Worm (Caenorhabditis elegans) whole organism, L4 larva: ENCODE results near the gene aqp-2.

Experiments
- D1046.2 ChIP-seq: fragments of 200-800 bp; sonication (Bioruptor generic); IDR thresholded peaks from 2 replicates; pipeline ENCODE4 v1.3.6; 2022; ENCODE audit warnings: missing genetic modification characterization, missing compliant biosample characterization
- F26F4.8 ChIP-seq: fragments of 200-800 bp; sonication (Bioruptor generic); conservative IDR thresholded peaks from 2 replicates; pipeline ENCODE4 v1.3.6; 2022; ENCODE audit warnings: missing genetic modification characterization, missing compliant biosample characterization
- F44E2.7 ChIP-seq: fragments of 200-800 bp; sonication (Bioruptor generic); IDR thresholded peaks from 2 replicates; pipeline ENCODE4 v2.1.2; 2022; ENCODE audit warnings: missing genetic modification characterization, missing compliant biosample characterization
- R02D3.7 ChIP-seq: fragments of 150-350 bp; sonication (generic microtip); optimal IDR thresholded peaks from 3 replicates; lab custom pipeline; 2014; ENCODE audit warnings: missing biosample characterization, missing genetic modification characterization
- T20F7.1 ChIP-seq: fragments of 200-800 bp; sonication (Bioruptor generic); optimal IDR thresholded peaks from 2 replicates; lab custom pipeline; 2018; ENCODE audit warnings: mild to moderate bottlenecking, missing genetic modification characterization, missing compliant biosample characterization
- Y105C5A.15 ChIP-seq: fragments of 200-800 bp; sonication (Bioruptor generic); IDR thresholded peaks from 2 replicates; pipeline ENCODE4 v1.3.6; 2022; ENCODE audit warnings: missing genetic modification characterization, missing compliant biosample characterization
- Y48G9A.11 ChIP-seq: fragments of 200-800 bp; sonication (Bioruptor generic); IDR thresholded peaks from 2 replicates; pipeline ENCODE4 v1.3.6; 2022; ENCODE audit warnings: missing genetic modification reagents, missing genetic modification characterization, missing compliant biosample characterization
- Y5F2A.4 ChIP-seq: fragments of 200-800 bp; sonication (Bioruptor generic); optimal IDR thresholded peaks from 2 replicates; lab custom pipeline; 2018; ENCODE audit warnings: mild to moderate bottlenecking, missing genetic modification characterization, missing compliant biosample characterization
- ZK337.2 ChIP-seq: fragments of 200-800 bp; sonication (Bioruptor generic); IDR thresholded peaks from 2 replicates; pipeline ENCODE4 v1.3.6; 2022; ENCODE audit warnings: missing genetic modification reagents, missing genetic modification characterization, missing compliant biosample characterization
- ZK546.5 ChIP-seq, 2 experiments: sonication (generic microtip); optimal IDR thresholded peaks; 2 replicates each; lab custom pipeline; 2017; ENCODE audit warnings: missing biosample characterization in 2 of 2, missing genetic modification characterization in 2 of 2
- aha-1 ChIP-seq: fragments of 150-350 bp; peaks from one replicate; lab custom pipeline; 2014; ENCODE audit warnings: missing biosample characterization, missing genetic modification characterization
- ama-1 ChIP-seq: fragments of 150-350 bp; optimal IDR thresholded peaks from 2 replicates; lab custom pipeline; 2014; ENCODE audit warnings: inconsistent platforms, mixed read lengths
- arid-1 ChIP-seq: fragments of 200-800 bp; sonication (Bioruptor generic); conservative IDR thresholded peaks from 2 replicates; pipeline ENCODE4 v1.3.6; 2022; ENCODE audit warnings: missing genetic modification reagents, missing genetic modification characterization, missing compliant biosample characterization
- ces-1 ChIP-seq: fragments of 150-350 bp; sonication (generic microtip); optimal IDR thresholded peaks from 4 replicates; lab custom pipeline; 2014; ENCODE audit warnings: missing biosample characterization, missing genetic modification reagents, missing genetic modification characterization
- cey-2 ChIP-seq: sonication (generic microtip); optimal IDR thresholded peaks from 3 replicates; lab custom pipeline; 2017; ENCODE audit warnings: missing genetic modification characterization, mild to moderate bottlenecking, missing compliant biosample characterization, antibody characterized with exemption, borderline replicate concordance; ENCODE audit not compliant: insufficient read depth
- ctbp-1 ChIP-seq: fragments of 200-800 bp; sonication (Bioruptor generic); IDR thresholded peaks from 2 replicates; pipeline ENCODE4 v1.3.6; 2022; ENCODE audit warnings: missing genetic modification reagents, missing genetic modification characterization, missing compliant biosample characterization
- daf-12 ChIP-seq: fragments of 150-350 bp; optimal IDR thresholded peaks from 2 replicates; lab custom pipeline; 2014; ENCODE audit warnings: missing biosample characterization, missing genetic modification reagents, missing genetic modification characterization
- daf-16 ChIP-seq, 3 experiments: sonication (generic microtip); optimal IDR thresholded peaks; 2 replicates each; lab custom pipeline; 2016 to 2017; ENCODE audit warnings: missing genetic modification characterization in 3 of 3, missing genetic modification reagents in 3 of 3, mild to moderate bottlenecking in 2 of 3, missing compliant biosample characterization in 2 of 3, missing biosample characterization in 1 of 3, moderate library complexity in 1 of 3
- dmd-6 ChIP-seq: fragments of 200-800 bp; sonication (Bioruptor generic); IDR thresholded peaks from 2 replicates; pipeline ENCODE4 v1.3.6; 2022; ENCODE audit warnings: missing genetic modification reagents, missing genetic modification characterization, missing compliant biosample characterization
- dmd-8 ChIP-seq: fragments of 200-800 bp; sonication (Bioruptor generic); IDR thresholded peaks from 2 replicates; pipeline ENCODE4 v1.3.6; 2022; ENCODE audit warnings: missing genetic modification characterization, missing compliant biosample characterization
- dpl-1 ChIP-seq: fragments of 150-350 bp; optimal IDR thresholded peaks from 2 replicates; lab custom pipeline; 2014; ENCODE audit warnings: missing biosample characterization, missing genetic modification reagents, missing genetic modification characterization
- dve-1 ChIP-seq: sonication (generic microtip); optimal IDR thresholded peaks from 2 replicates; lab custom pipeline; 2017; ENCODE audit warnings: antibody characterized with exemption, mild to moderate bottlenecking, missing genetic modification characterization, missing compliant biosample characterization; ENCODE audit not compliant: insufficient read depth
- egl-27 ChIP-seq: sonication (generic microtip); optimal IDR thresholded peaks from 3 replicates; lab custom pipeline; 2017; ENCODE audit warnings: missing biosample characterization, missing genetic modification reagents, missing genetic modification characterization
- egl-43 ChIP-seq: fragments of 200-800 bp; sonication (Bioruptor generic); IDR thresholded peaks from 2 replicates; pipeline ENCODE4 v1.3.6; 2022; ENCODE audit warnings: missing genetic modification reagents, missing genetic modification characterization, missing compliant biosample characterization
- fkh-10 ChIP-seq: fragments of 150-350 bp; optimal IDR thresholded peaks from 2 replicates; lab custom pipeline; 2014; ENCODE audit warnings: missing biosample characterization, missing genetic modification reagents, missing genetic modification characterization
- fos-1 ChIP-seq: fragments of 150-350 bp; optimal IDR thresholded peaks from 2 replicates; lab custom pipeline; 2014; ENCODE audit warnings: missing biosample characterization, missing genetic modification characterization
- hmg-1.1 ChIP-seq: fragments of 200-800 bp; sonication (Bioruptor generic); IDR thresholded peaks from 2 replicates; pipeline ENCODE4 v1.3.6; 2022; ENCODE audit warnings: missing genetic modification reagents, missing genetic modification characterization, missing compliant biosample characterization
- jun-1 ChIP-seq: fragments of 150-350 bp; optimal IDR thresholded peaks from 2 replicates; lab custom pipeline; 2014; ENCODE audit warnings: missing biosample characterization, missing genetic modification reagents, missing genetic modification characterization
- lin-13 ChIP-seq: fragments of 150-350 bp; optimal IDR thresholded peaks from 2 replicates; lab custom pipeline; 2014; ENCODE audit warnings: missing biosample characterization, missing genetic modification reagents, missing genetic modification characterization
- lin-15B ChIP-seq: fragments of 150-350 bp; sonication (generic microtip); optimal IDR thresholded peaks from 3 replicates; lab custom pipeline; 2014; ENCODE audit warnings: missing biosample characterization, missing genetic modification characterization
- lin-29 ChIP-seq: fragments of 200-800 bp; sonication (Bioruptor generic); IDR thresholded peaks from 2 replicates; pipeline ENCODE4 v1.3.6; 2022; ENCODE audit warnings: missing genetic modification reagents, missing genetic modification characterization, missing compliant biosample characterization
- lir-3 ChIP-seq: sonication (generic microtip); optimal IDR thresholded peaks from 2 replicates; lab custom pipeline; 2016; ENCODE audit warnings: mild to moderate bottlenecking, missing genetic modification characterization, missing compliant biosample characterization
- lsy-2 ChIP-seq, 2 experiments: fragments of 150-350 bp in 1 of 2; sonication (generic microtip) in 1 of 2; optimal IDR thresholded peaks; 2 replicates each; lab custom pipeline; 2014 to 2017; ENCODE audit warnings: missing biosample characterization in 2 of 2, missing genetic modification characterization in 2 of 2
- madf-9 ChIP-seq: fragments of 200-800 bp; sonication (Bioruptor generic); conservative IDR thresholded peaks from 2 replicates; pipeline ENCODE4 v1.3.6; 2022; ENCODE audit warnings: missing genetic modification reagents, missing genetic modification characterization, missing compliant biosample characterization
- mdt-29 ChIP-seq: fragments of 200-800 bp; sonication (Bioruptor generic); IDR thresholded peaks from 2 replicates; pipeline ENCODE4 v1.3.6; 2022; ENCODE audit warnings: missing genetic modification reagents, missing genetic modification characterization, missing compliant biosample characterization
- mep-1 ChIP-seq: fragments of 150-350 bp; sonication (generic microtip); optimal IDR thresholded peaks from 3 replicates; lab custom pipeline; 2014; ENCODE audit warnings: missing biosample characterization, missing genetic modification characterization
- nhr-102 ChIP-seq: sonication (generic microtip); optimal IDR thresholded peaks from 2 replicates; lab custom pipeline; 2016; ENCODE audit warnings: mild to moderate bottlenecking, missing genetic modification characterization, moderate library complexity, missing compliant biosample characterization
- nhr-11 ChIP-seq: fragments of 150-350 bp; optimal IDR thresholded peaks from 2 replicates; lab custom pipeline; 2014; ENCODE audit warnings: missing biosample characterization, missing genetic modification characterization
- nhr-41 ChIP-seq: fragments of 200-800 bp; sonication (Bioruptor generic); IDR thresholded peaks from 2 replicates; pipeline ENCODE4 v1.3.6; 2022; ENCODE audit warnings: missing genetic modification reagents, missing genetic modification characterization, missing compliant biosample characterization
- nhr-6 ChIP-seq: fragments of 150-350 bp; optimal IDR thresholded peaks from 2 replicates; lab custom pipeline; 2014; ENCODE audit warnings: missing biosample characterization, missing genetic modification characterization
- php-3 ChIP-seq: fragments of 200-800 bp; sonication (Bioruptor generic); IDR thresholded peaks from 2 replicates; pipeline ENCODE4 v1.3.6; 2022; ENCODE audit warnings: missing genetic modification reagents, missing genetic modification characterization, missing compliant biosample characterization
- pqm-1 ChIP-seq: sonication (generic microtip); optimal IDR thresholded peaks from 2 replicates; lab custom pipeline; 2017; ENCODE audit warnings: missing biosample characterization, missing genetic modification characterization
- rbr-2 ChIP-seq: sonication (generic microtip); optimal IDR thresholded peaks from 2 replicates; lab custom pipeline; 2016; ENCODE audit warnings: missing genotype, missing genetic modification characterization, missing compliant biosample characterization
- set-16 ChIP-seq: fragments of 200-800 bp; sonication (Bioruptor generic); IDR thresholded peaks from 2 replicates; pipeline ENCODE4 v1.3.6; 2022; ENCODE audit warnings: missing genetic modification reagents, missing genetic modification characterization, missing compliant biosample characterization
- snpc-1.2 ChIP-seq: fragments of 200-800 bp; sonication (Bioruptor generic); IDR thresholded peaks from 2 replicates; pipeline ENCODE4 v1.3.6; 2022; ENCODE audit warnings: missing genetic modification reagents, missing genetic modification characterization, missing compliant biosample characterization
- spr-3 ChIP-seq: fragments of 200-800 bp; sonication (Bioruptor generic); optimal IDR thresholded peaks from 2 replicates; lab custom pipeline; 2018; ENCODE audit warnings: mild to moderate bottlenecking, missing genetic modification characterization, missing compliant biosample characterization
- tra-1 ChIP-seq: fragments of 200-800 bp; sonication (Bioruptor generic); IDR thresholded peaks from 2 replicates; pipeline ENCODE4 v1.3.6; 2022; ENCODE audit warnings: missing genetic modification reagents, missing genetic modification characterization, missing compliant biosample characterization
- unc-130 ChIP-seq: sonication (generic microtip); optimal IDR thresholded peaks from 2 replicates; lab custom pipeline; 2016; ENCODE audit warnings: missing genetic modification reagents, missing genetic modification characterization, missing compliant biosample characterization
- unc-39 ChIP-seq: sonication (generic microtip); optimal IDR thresholded peaks from 2 replicates; lab custom pipeline; 2017; ENCODE audit warnings: missing biosample characterization, missing genetic modification characterization
- vab-7 ChIP-seq: fragments of 200-800 bp; sonication (Bioruptor generic); IDR thresholded peaks from 2 replicates; pipeline ENCODE4 v1.3.6; 2022; ENCODE audit warnings: missing genetic modification reagents, missing genetic modification characterization, missing compliant biosample characterization
- zfp-2 ChIP-seq: sonication (generic microtip); optimal IDR thresholded peaks from 2 replicates; lab custom pipeline; 2016; ENCODE audit warnings: mild to moderate bottlenecking, missing genetic modification characterization, missing compliant biosample characterization
- zfp-3 ChIP-seq: fragments of 200-800 bp; sonication (Bioruptor generic); conservative IDR thresholded peaks from 2 replicates; pipeline ENCODE4 v1.3.6; 2022; ENCODE audit warnings: missing genetic modification reagents, missing genetic modification characterization, missing compliant biosample characterization

Gene aqp-2

DNA sequence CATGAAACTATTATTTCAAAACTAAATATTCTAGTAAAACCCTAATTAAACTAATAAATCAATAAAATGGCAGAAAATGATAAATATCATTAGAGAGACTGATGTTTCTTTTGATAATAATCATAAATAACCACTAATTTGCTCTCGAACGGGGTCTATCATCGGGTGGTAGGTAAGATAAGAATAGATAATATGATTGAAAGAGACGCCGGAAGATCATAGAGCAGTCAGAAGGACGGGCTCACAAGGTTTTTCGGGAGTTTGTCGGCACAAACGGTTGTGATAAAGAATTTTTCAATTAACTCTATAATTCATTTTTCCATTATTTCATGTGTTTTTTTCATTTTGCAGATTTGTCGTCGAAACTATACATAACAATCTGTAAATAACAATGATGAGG lies 39.3 kb upstream of the aqp-2 start (continued):
- TF ChIP-seq Y105C5A.15 (GFP tag; lab: Robert Waterston, UW): no peak
- no peak for TF ChIP-seq cey-2 (tag; lab: Kevin White, UChicago)
- no peak for TF ChIP-seq egl-27 (tag; lab: Kevin White, UChicago)
- peak; percentile 13 for TF ChIP-seq mep-1 (tag; lab: Kevin White, UChicago)
- TF ChIP-seq aha-1 (tag; lab: Kevin White, UChicago): no peak
- TF ChIP-seq fos-1 (tag; lab: Kevin White, UChicago): no peak
- TF ChIP-seq F26F4.8 (GFP tag; lab: Robert Waterston, UW): no peak
- no peak for TF ChIP-seq hmg-1.1 (GFP tag; lab: Robert Waterston, UW)
- no peak for TF ChIP-seq mdt-29
- TF ChIP-seq F44E2.7 (GFP tag; lab: Robert Waterston, UW): no peak
- no peak for TF ChIP-seq ces-1 (GFP tag; lab: Kevin White, UChicago)
- peak; percentile 55 for TF ChIP-seq tra-1 (GFP tag; lab: Robert Waterston, UW)
- no peak for TF ChIP-seq rbr-2 (tag; lab: Kevin White, UChicago)
- TF ChIP-seq nhr-11 (tag; lab: Kevin White, UChicago): no peak
- TF ChIP-seq arid-1 (GFP tag; lab: Robert Waterston, UW): no peak
- TF ChIP-seq zfp-3: no peak
- no peak for TF ChIP-seq nhr-6 (tag; lab: Kevin White, UChicago)
- TF ChIP-seq daf-12 (tag; lab: Kevin White, UChicago): no peak
- TF ChIP-seq unc-130 (GFP tag; lab: Kevin White, UChicago): no peak
- TF ChIP-seq lsy-2 (tag; optimal IDR thresholded peaks at IDR 0.05; lab: Kevin White, UChicago): no peak
- no peak for TF ChIP-seq lin-29 (GFP tag; lab: Robert Waterston, UW)
- TF ChIP-seq R02D3.7 (tag; lab: Kevin White, UChicago): no peak
- TF ChIP-seq madf-9 (GFP tag; lab: Robert Waterston, UW): no peak
- no peak for TF ChIP-seq vab-7
- TF ChIP-seq nhr-102 (tag; lab: Kevin White, UChicago): peak; percentile 38
- no peak for TF ChIP-seq nhr-41
- TF ChIP-seq unc-39 (tag; lab: Kevin White, UChicago): no peak
- no peak for TF ChIP-seq jun-1
- TF ChIP-seq lin-13 (GFP tag; lab: Kevin White, UChicago): no peak
- no peak for TF ChIP-seq T20F7.1 (GFP tag; lab: Kevin White, UChicago)
- TF ChIP-seq ama-1 (lab: Kevin White, UChicago): no peak
- TF ChIP-seq pqm-1 (tag; lab: Kevin White, UChicago): peak; percentile 98
- peak in 1 of 2 experiments; percentile 55 for TF ChIP-seq daf-16 (GFP tag; optimal IDR thresholded peaks at IDR 0.05; lab: Kevin White, UChicago)
- peak; percentile 54 for TF ChIP-seq daf-16 (tag; optimal IDR thresholded peaks at IDR 0.05; lab: Kevin White, UChicago)
- TF ChIP-seq dmd-6 (GFP tag; lab: Robert Waterston, UW): peak; percentile 78
- no peak for TF ChIP-seq lir-3
- TF ChIP-seq zfp-2 (tag; lab: Kevin White, UChicago): no peak
- TF ChIP-seq egl-43 (GFP tag; lab: Robert Waterston, UW): no peak
- no peak for TF ChIP-seq lin-15B
- TF ChIP-seq ZK337.2 (GFP tag; lab: Robert Waterston, UW): no peak
- TF ChIP-seq Y48G9A.11 (GFP tag; lab: Robert Waterston, UW): no peak
- no peak for TF ChIP-seq dmd-8
- TF ChIP-seq dve-1: peak; percentile 79
- no peak for TF ChIP-seq ZK546.5 (tag; optimal IDR thresholded peaks at IDR 0.05; lab: Kevin White, UChicago)
- no peak for TF ChIP-seq fkh-10 (GFP tag; lab: Kevin White, UChicago)
- no peak for TF ChIP-seq snpc-1.2 (GFP tag; lab: Robert Waterston, UW)
- TF ChIP-seq dpl-1: no peak
- peak; percentile 93 for TF ChIP-seq php-3 (GFP tag; lab: Robert Waterston, UW)
- no peak for TF ChIP-seq ctbp-1
- TF ChIP-seq Y5F2A.4 (GFP tag; lab: Kevin White, UChicago): no peak
- TF ChIP-seq set-16 (GFP tag; lab: Robert Waterston, UW): no peak
- no peak for TF ChIP-seq D1046.2
- no peak for TF ChIP-seq spr-3 (GFP tag; lab: Kevin White, UChicago)
